Fruit fly (Drosophila melanogaster) whole organism, prepupa: ENCODE measurements around the gene lawc.

Experiments
- CG10669 ChIP-seq: fragments of 200-800 bp; sonication (Bioruptor generic); optimal IDR thresholded peaks from 3 replicates; lab custom pipeline; 2018; ENCODE audit warnings: missing biosample characterization, mild to moderate bottlenecking, missing genetic modification characterization, moderate library complexity
- CG15336 ChIP-seq: fragments of 200-800 bp; sonication (Bioruptor generic); IDR thresholded peaks from 2 replicates; pipeline ENCODE4 v1.3.6; 2022; ENCODE audit warnings: missing biosample characterization, missing genetic modification characterization
- CG31627 ChIP-seq: fragments of 200-800 bp; sonication (Bioruptor generic); optimal IDR thresholded peaks from 3 replicates; lab custom pipeline; 2016; ENCODE audit warnings: missing biosample characterization, missing genetic modification characterization
- CG32006 ChIP-seq: fragments of 200-800 bp; sonication (Bioruptor generic); optimal IDR thresholded peaks from 3 replicates; lab custom pipeline; 2017; ENCODE audit warnings: missing biosample characterization, mild to moderate bottlenecking, missing genetic modification characterization
- CG34406 ChIP-seq: fragments of 200-800 bp; sonication (Bioruptor generic); optimal IDR thresholded peaks from 3 replicates; lab custom pipeline; 2016; ENCODE audit warnings: missing biosample characterization, missing genetic modification characterization
- CG6276 ChIP-seq: fragments of 200-800 bp; sonication (Bioruptor generic); optimal IDR thresholded peaks from 2 replicates; lab custom pipeline; 2017; ENCODE audit warnings: missing biosample characterization, mild to moderate bottlenecking, missing genetic modification characterization
- CG6808 ChIP-seq: fragments of 200-800 bp; sonication (Bioruptor generic); optimal IDR thresholded peaks from 3 replicates; lab custom pipeline; 2017; ENCODE audit warnings: missing biosample characterization, missing genetic modification characterization, mild to moderate bottlenecking, moderate library complexity, missing genetic modification reagents
- CG7368 ChIP-seq: fragments of 200-800 bp; sonication (Bioruptor generic); optimal IDR thresholded peaks from 3 replicates; lab custom pipeline; 2016; ENCODE audit warnings: missing biosample characterization, missing genetic modification characterization
- CG8319 ChIP-seq: fragments of 200-800 bp; sonication (Bioruptor generic); optimal IDR thresholded peaks from 3 replicates; lab custom pipeline; 2016; ENCODE audit warnings: missing biosample characterization, missing genetic modification characterization
- CG8632 ChIP-seq: fragments of 200-800 bp; sonication (Bioruptor generic); optimal IDR thresholded peaks from 3 replicates; lab custom pipeline; 2016; ENCODE audit warnings: missing biosample characterization, missing genetic modification characterization
- CG9139 ChIP-seq: fragments of 200-800 bp; sonication (Bioruptor generic); optimal IDR thresholded peaks from 3 replicates; lab custom pipeline; 2017; ENCODE audit warnings: missing biosample characterization, mild to moderate bottlenecking, missing genetic modification characterization
- Eip75B ChIP-seq: fragments of 200-800 bp; sonication (Bioruptor generic); optimal IDR thresholded peaks from 3 replicates; lab custom pipeline; 2016; ENCODE audit warnings: missing biosample characterization, missing genetic modification characterization
- Eip78C ChIP-seq: fragments of 200-800 bp; sonication (Bioruptor generic); peaks from one replicate; lab custom pipeline; 2016; ENCODE audit warnings: missing biosample characterization, missing genetic modification characterization
- Eip93F ChIP-seq: fragments of 200-800 bp; sonication (Bioruptor generic); optimal IDR thresholded peaks from 2 replicates; lab custom pipeline; 2016; ENCODE audit warnings: missing biosample characterization, mild to moderate bottlenecking, missing genetic modification characterization
- Ets21C ChIP-seq: fragments of 200-800 bp; sonication (Bioruptor generic); optimal IDR thresholded peaks from 3 replicates; lab custom pipeline; 2016; ENCODE audit warnings: missing biosample characterization, missing genetic modification characterization
- Gug ChIP-seq: fragments of 200-800 bp; sonication (Bioruptor generic); IDR thresholded peaks from 2 replicates; pipeline ENCODE4 v1.3.6; 2022; ENCODE audit warnings: missing biosample characterization, missing genetic modification characterization
- Hr38 ChIP-seq: sonication (Bioruptor generic); optimal IDR thresholded peaks from 2 replicates; lab custom pipeline; 2016; ENCODE audit warnings: missing biosample characterization, missing genetic modification characterization
- Hr39 ChIP-seq: fragments of 200-800 bp; sonication (Bioruptor generic); optimal IDR thresholded peaks from 2 replicates; lab custom pipeline; 2016; ENCODE audit warnings: missing biosample characterization, missing genetic modification characterization
- Hr4 ChIP-seq: fragments of 200-800 bp; sonication (Bioruptor generic); optimal IDR thresholded peaks from 3 replicates; lab custom pipeline; 2016; ENCODE audit warnings: missing biosample characterization, missing genetic modification characterization
- Met ChIP-seq: fragments of 200-800 bp; sonication (Bioruptor generic); optimal IDR thresholded peaks from 3 replicates; lab custom pipeline; 2016; ENCODE audit warnings: missing biosample characterization, missing genetic modification characterization
- OdsH ChIP-seq: fragments of 200-800 bp; sonication (Bioruptor generic); optimal IDR thresholded peaks from 3 replicates; lab custom pipeline; 2016; ENCODE audit warnings: missing biosample characterization, missing genetic modification characterization
- Sox102F ChIP-seq: fragments of 200-800 bp; sonication (Bioruptor generic); optimal IDR thresholded peaks from 2 replicates; lab custom pipeline; 2016; ENCODE audit warnings: missing biosample characterization, mild to moderate bottlenecking, missing genetic modification characterization
- Sox14 ChIP-seq: fragments of 200-800 bp; sonication (Bioruptor generic); optimal IDR thresholded peaks from 3 replicates; lab custom pipeline; 2016; ENCODE audit warnings: missing biosample characterization, missing genetic modification characterization
- acj6 ChIP-seq: fragments of 200-800 bp; sonication (Bioruptor generic); optimal IDR thresholded peaks from 3 replicates; lab custom pipeline; 2016; ENCODE audit warnings: missing biosample characterization, missing genetic modification characterization
- dsx ChIP-seq: fragments of 200-800 bp; optimal IDR thresholded peaks from 3 replicates; lab custom pipeline; 2019; ENCODE audit warnings: missing biosample characterization, mild to moderate bottlenecking, missing genetic modification characterization, moderate library complexity; ENCODE audit not compliant: poor library complexity, severe bottlenecking
- esn ChIP-seq: fragments of 200-800 bp; sonication (Bioruptor generic); optimal IDR thresholded peaks from 2 replicates; lab custom pipeline; 2016; ENCODE audit warnings: missing biosample characterization, mild to moderate bottlenecking, missing genetic modification characterization, moderate library complexity
- fd85E ChIP-seq: fragments of 200-800 bp; sonication (Bioruptor generic); optimal IDR thresholded peaks from 3 replicates; lab custom pipeline; 2016; ENCODE audit warnings: missing biosample characterization, missing genetic modification characterization
- fkh ChIP-seq: fragments of 200-800 bp; sonication (Bioruptor generic); optimal IDR thresholded peaks from 3 replicates; lab custom pipeline; 2017; ENCODE audit warnings: missing biosample characterization, mild to moderate bottlenecking, missing genetic modification characterization, moderate library complexity
- net ChIP-seq: fragments of 200-800 bp; sonication (Bioruptor generic); optimal IDR thresholded peaks from 3 replicates; lab custom pipeline; 2016; ENCODE audit warnings: missing biosample characterization, missing genetic modification characterization
- salr ChIP-seq, 2 experiments: fragments of 200-800 bp; sonication (Bioruptor generic); optimal IDR thresholded peaks; 3 replicates each; lab custom pipeline; 2016 to 2018; ENCODE audit warnings: missing biosample characterization in 2 of 2, missing genetic modification characterization in 2 of 2, mild to moderate bottlenecking in 1 of 2
- ss ChIP-seq, 2 experiments: fragments of 200-800 bp; sonication (Bioruptor generic); optimal IDR thresholded peaks; 2 replicates in 1 of 2; 3 replicates in 1 of 2; lab custom pipeline; 2017 to 2018; ENCODE audit warnings: mild to moderate bottlenecking in 2 of 2, missing biosample characterization in 2 of 2, missing genetic modification characterization in 2 of 2, moderate library complexity in 1 of 2
- svp ChIP-seq: fragments of 200-800 bp; sonication (Bioruptor generic); peaks from one replicate; lab custom pipeline; 2016; ENCODE audit warnings: missing biosample characterization, missing genetic modification characterization
- vri ChIP-seq: fragments of 200-800 bp; sonication (Bioruptor generic); optimal IDR thresholded peaks from 3 replicates; lab custom pipeline; 2016; ENCODE audit warnings: missing biosample characterization, mild to moderate bottlenecking, missing genetic modification characterization

Gene lawc

dm6 chrX:8411532-8411960 is at the start of gene lawc (continued):
- TF ChIP-seq Eip78C (GFP tag; lab: Kevin White, UChicago) (peak; percentile 87), CG7368 (GFP tag; lab: Kevin White, UChicago) (no peak), Met (GFP tag; lab: Kevin White, UChicago) (peak; percentile 30), vri (peak; percentile 68)
- TF ChIP-seq, all 60 proteins: peak for 35

- no peak for TF ChIP-seq CG6276 (GFP tag; lab: Kevin White, UChicago)
- TF ChIP-seq, all 60 proteins: peak for 0
Observed at dm6 chrX:8461147-8461546, 49.7 kb upstream of the lawc start, which contains the start of gene Es2. Es2 (plus strand) TSS chrX:8461479.

- TF ChIP-seq Eip75B (GFP tag; lab: Kevin White, UChicago) (no peak), Sox14 (GFP tag; lab: Kevin White, UChicago) (no peak), vri (peak; percentile 78), Hr39 (GFP tag; lab: Kevin White, UChicago) (no peak), Hr4 (no peak), OdsH (no peak), Hr38 (GFP tag; lab: Kevin White, UChicago) (no peak), CG6276 (GFP tag; lab: Kevin White, UChicago) (no peak), Eip78C (GFP tag; lab: Kevin White, UChicago) (peak; percentile 21), CG32006 (GFP tag; lab: Kevin White, UChicago) (no peak)
- TF ChIP-seq, all 60 proteins: peak for 2
Observed at dm6 chrX:8460686-8461085, 49.2 kb upstream of the lawc start, which contains the start of gene CG15347. CG15347 (minus strand) TSS chrX:8460898.

dm6 chrX:8460232-8460631 is 48.8 kb upstream of the lawc start:
- no peak for TF ChIP-seq CG7368 (GFP tag; lab: Kevin White, UChicago)
- no peak for TF ChIP-seq Sox102F (GFP tag; lab: Kevin White, UChicago)
- TF ChIP-seq CG31627 (GFP tag; lab: Kevin White, UChicago): peak; percentile 2
- TF ChIP-seq esn: peak; percentile 19
- TF ChIP-seq svp (GFP tag; lab: Kevin White, UChicago): peak; percentile 64
- TF ChIP-seq fd85E (GFP tag; lab: Kevin White, UChicago): no peak

- TF ChIP-seq Eip75B (GFP tag; lab: Kevin White, UChicago): no peak
- TF ChIP-seq CG8632 (GFP tag; lab: Kevin White, UChicago): no peak
- TF ChIP-seq Ets21C (GFP tag; lab: Kevin White, UChicago): no peak
- TF ChIP-seq fkh (GFP tag; lab: Kevin White, UChicago): no peak
- TF ChIP-seq fd85E (GFP tag; lab: Kevin White, UChicago): no peak
- TF ChIP-seq salr (GFP tag; optimal IDR thresholded peaks at IDR 0.05; lab: Kevin White, UChicago): no peak
- peak; percentile 33 for TF ChIP-seq CG6808 (GFP tag; lab: Kevin White, UChicago)
- TF ChIP-seq vri: peak; percentile 49
- no peak for TF ChIP-seq dsx
- TF ChIP-seq ss (GFP tag; optimal IDR thresholded peaks at IDR 0.05; lab: Kevin White, UChicago): peak; percentile 11 to 55
- no peak for TF ChIP-seq CG34406
- TF ChIP-seq CG10669 (GFP tag; lab: Kevin White, UChicago): peak; percentile 15
- peak; percentile 65 for TF ChIP-seq Eip78C (GFP tag; lab: Kevin White, UChicago)
- TF ChIP-seq acj6: no peak
- TF ChIP-seq CG8319: no peak
- no peak for TF ChIP-seq CG7368 (GFP tag; lab: Kevin White, UChicago)
- no peak for TF ChIP-seq Eip93F (GFP tag; lab: Kevin White, UChicago)
- no peak for TF ChIP-seq Hr39 (GFP tag; lab: Kevin White, UChicago)
- TF ChIP-seq CG6276 (GFP tag; lab: Kevin White, UChicago): no peak
- TF ChIP-seq svp (GFP tag; lab: Kevin White, UChicago): peak; percentile 60
- TF ChIP-seq CG9139 (GFP tag; lab: Kevin White, UChicago): no peak
- TF ChIP-seq net: no peak
- TF ChIP-seq CG15336: no peak
- no peak for TF ChIP-seq CG31627 (GFP tag; lab: Kevin White, UChicago)
- TF ChIP-seq esn: no peak
- TF ChIP-seq Gug (GFP tag; lab: Robert Waterston, UW): no peak
- TF ChIP-seq Met (GFP tag; lab: Kevin White, UChicago): no peak
Observed at dm6 chrX:8459452-8460040, 48.1 kb upstream of the lawc start.
